Fruit fly (Drosophila melanogaster) whole organism, embryonic: ENCODE measurements around the gene CG3457.
A peak's percentile ranks its signal among the peaks of the same experiment; 100 is the strongest.

ENCODE experiments used
- ATbp ChIP-seq: fragments of 200-800 bp; sonication (Bioruptor generic); optimal IDR thresholded peaks from 2 replicates; lab custom pipeline; 2017; ENCODE audit warnings: missing biosample characterization, mild to moderate bottlenecking, missing genetic modification characterization, missing genetic modification reagents
- Adf1 ChIP-seq: fragments of 200-800 bp; sonication (Bioruptor generic); IDR thresholded peaks from 2 replicates; pipeline ENCODE4 v1.3.6; 2022; ENCODE audit warnings: missing biosample characterization, missing genetic modification characterization
- B-H2 ChIP-seq: fragments of 200-800 bp; sonication (Bioruptor generic); optimal IDR thresholded peaks from 2 replicates; lab custom pipeline; 2018; ENCODE audit warnings: missing biosample characterization, mild to moderate bottlenecking, missing genetic modification characterization
- CG10321 ChIP-seq: fragments of 200-800 bp; sonication (Bioruptor generic); IDR thresholded peaks from 2 replicates; pipeline ENCODE4 v1.3.6; 2022; ENCODE audit warnings: missing biosample characterization, missing genetic modification characterization
- CG10654 ChIP-seq: fragments of 200-800 bp; sonication (Bioruptor generic); optimal IDR thresholded peaks from 2 replicates; lab custom pipeline; 2016; ENCODE audit warnings: missing biosample characterization, missing genetic modification characterization
- CG11093 ChIP-seq: fragments of 200-800 bp; sonication (Bioruptor generic); IDR thresholded peaks from 3 replicates; pipeline ENCODE4 v1.3.6; 2022; ENCODE audit warnings: missing biosample characterization, missing genetic modification characterization
- CG11560 ChIP-seq: fragments of 200-800 bp; sonication (Bioruptor generic); IDR thresholded peaks from 3 replicates; pipeline ENCODE4 v1.3.6; 2022; ENCODE audit warnings: missing biosample characterization, missing genetic modification characterization
- CG11696 ChIP-seq: fragments of 200-800 bp; sonication (Bioruptor generic); IDR thresholded peaks from 2 replicates; pipeline ENCODE4 v1.3.6; 2022; ENCODE audit warnings: missing biosample characterization, missing genetic modification characterization
- CG1233 ChIP-seq: fragments of 200-800 bp; sonication (Bioruptor generic); optimal IDR thresholded peaks from 4 replicates; lab custom pipeline; 2018; ENCODE audit warnings: missing biosample characterization, mild to moderate bottlenecking, missing genetic modification characterization
- CG12391 ChIP-seq: fragments of 200-800 bp; sonication (Bioruptor generic); optimal IDR thresholded peaks from 3 replicates; lab custom pipeline; 2018; ENCODE audit warnings: missing biosample characterization, mild to moderate bottlenecking, missing genetic modification characterization, moderate library complexity
- CG12769 ChIP-seq: fragments of 200-800 bp; sonication (Bioruptor generic); optimal IDR thresholded peaks from 2 replicates; lab custom pipeline; 2019; ENCODE audit warnings: missing biosample characterization, mild to moderate bottlenecking, missing genetic modification characterization, moderate library complexity
- CG16815 ChIP-seq: fragments of 200-800 bp; sonication (Bioruptor generic); optimal IDR thresholded peaks from 3 replicates; lab custom pipeline; 2017; ENCODE audit warnings: missing biosample characterization, mild to moderate bottlenecking, missing genetic modification characterization
- CG16863 ChIP-seq: fragments of 200-800 bp; sonication (Bioruptor generic); optimal IDR thresholded peaks from 3 replicates; lab custom pipeline; 2016; ENCODE audit warnings: missing biosample characterization, missing genetic modification characterization
- CG2116 ChIP-seq: fragments of 200-800 bp; sonication (Bioruptor generic); optimal IDR thresholded peaks from 3 replicates; lab custom pipeline; 2018; ENCODE audit warnings: missing biosample characterization, mild to moderate bottlenecking, missing genetic modification characterization
- CG32767 ChIP-seq: fragments of 200-800 bp; sonication (Bioruptor generic); IDR thresholded peaks from 2 replicates; pipeline ENCODE4 v1.3.6; 2022; ENCODE audit warnings: missing biosample characterization, missing genetic modification characterization
- CG4360 ChIP-seq: fragments of 200-800 bp; sonication (Bioruptor generic); IDR thresholded peaks from 2 replicates; pipeline ENCODE4 v1.3.6; 2022; ENCODE audit warnings: missing biosample characterization, missing genetic modification characterization
- CG4424 ChIP-seq: fragments of 200-800 bp; sonication (Bioruptor generic); optimal IDR thresholded peaks from 3 replicates; lab custom pipeline; 2016; ENCODE audit warnings: missing biosample characterization, missing genetic modification characterization
- CG4730 ChIP-seq: fragments of 200-800 bp; sonication (Bioruptor generic); IDR thresholded peaks from 2 replicates; pipeline ENCODE4 v1.3.6; 2022; ENCODE audit warnings: missing biosample characterization, missing genetic modification characterization
- CG4820 ChIP-seq: fragments of 200-800 bp; sonication (Bioruptor generic); optimal IDR thresholded peaks from 3 replicates; lab custom pipeline; 2016; ENCODE audit warnings: missing biosample characterization, missing genetic modification characterization
- CG7372 ChIP-seq: fragments of 200-800 bp; sonication (Bioruptor generic); IDR thresholded peaks from 2 replicates; pipeline ENCODE4 v1.3.6; 2022; ENCODE audit warnings: missing biosample characterization, missing genetic modification characterization
- CG8281 ChIP-seq: fragments of 200-800 bp; sonication (Bioruptor generic); optimal IDR thresholded peaks from 2 replicates; lab custom pipeline; 2018; ENCODE audit warnings: missing biosample characterization, mild to moderate bottlenecking, missing genetic modification characterization, moderate library complexity
- CG9609 ChIP-seq: fragments of 200-800 bp; sonication (Bioruptor generic); optimal IDR thresholded peaks from 3 replicates; lab custom pipeline; 2016; ENCODE audit warnings: missing biosample characterization, missing genetic modification characterization
- Camta ChIP-seq: fragments of 200-800 bp; sonication (Bioruptor generic); optimal IDR thresholded peaks from 2 replicates; lab custom pipeline; 2016; ENCODE audit warnings: missing biosample characterization, missing genetic modification characterization
- Deaf1 ChIP-seq: fragments of 200-800 bp; optimal IDR thresholded peaks from 3 replicates; lab custom pipeline; 2019; ENCODE audit warnings: missing biosample characterization, mild to moderate bottlenecking, missing genetic modification characterization, moderate library complexity
- Dip2 ChIP-seq: fragments of 200-800 bp; sonication (Bioruptor generic); IDR thresholded peaks from 2 replicates; pipeline ENCODE4 v1.3.6; 2022; ENCODE audit warnings: missing biosample characterization, missing genetic modification characterization
- Doc3 ChIP-seq: fragments of 200-800 bp; sonication (Bioruptor generic); IDR thresholded peaks from 3 replicates; pipeline ENCODE4 v1.3.6; 2022; ENCODE audit warnings: missing biosample characterization, missing genetic modification characterization; ENCODE audit not compliant: partially characterized antibody
- Drgx ChIP-seq: fragments of 200-800 bp; sonication (Bioruptor generic); IDR thresholded peaks from 2 replicates; pipeline ENCODE4 v1.3.6; 2022; ENCODE audit warnings: missing biosample characterization, missing genetic modification characterization
- HLH4C ChIP-seq: fragments of 200-800 bp; sonication (Bioruptor generic); IDR thresholded peaks from 3 replicates; pipeline ENCODE4 v1.3.6; 2022; ENCODE audit warnings: missing biosample characterization, missing genetic modification characterization; ENCODE audit not compliant: partially characterized antibody
- Hr3 ChIP-seq: fragments of 200-800 bp; sonication (Bioruptor generic); optimal IDR thresholded peaks from 3 replicates; lab custom pipeline; 2016; ENCODE audit warnings: missing biosample characterization, missing genetic modification characterization
- Ravus ChIP-seq: fragments of 200-800 bp; sonication (Bioruptor generic); IDR thresholded peaks from 2 replicates; pipeline ENCODE4 v1.3.6; 2022; ENCODE audit warnings: missing biosample characterization, missing genetic modification characterization
- aop ChIP-seq: fragments of 200-800 bp; sonication (Bioruptor generic); IDR thresholded peaks from 2 replicates; pipeline ENCODE4 v1.3.6; 2022; ENCODE audit warnings: missing biosample characterization, missing genetic modification characterization
- bowl ChIP-seq: fragments of 200-800 bp; sonication (Bioruptor generic); IDR thresholded peaks from 2 replicates; pipeline ENCODE4 v1.3.6; 2022; ENCODE audit warnings: missing biosample characterization, missing genetic modification characterization
- btn ChIP-seq: fragments of 200-800 bp; sonication (Bioruptor generic); optimal IDR thresholded peaks from 2 replicates; lab custom pipeline; 2016; ENCODE audit warnings: missing biosample characterization, missing genetic modification characterization
- chinmo ChIP-seq: fragments of 200-800 bp; sonication (Bioruptor generic); IDR thresholded peaks from 4 replicates; pipeline ENCODE4 v1.3.6; 2022; ENCODE audit warnings: missing biosample characterization, missing genetic modification characterization; ENCODE audit not compliant: partially characterized antibody
- dmrt11E ChIP-seq: fragments of 200-800 bp; sonication (Bioruptor generic); optimal IDR thresholded peaks from 3 replicates; lab custom pipeline; 2018; ENCODE audit warnings: missing biosample characterization, mild to moderate bottlenecking, missing genetic modification characterization, moderate library complexity
- eyg ChIP-seq: fragments of 200-800 bp; sonication (Bioruptor generic); optimal IDR thresholded peaks from 3 replicates; lab custom pipeline; 2016; ENCODE audit warnings: missing biosample characterization, missing genetic modification characterization
- gfzf ChIP-seq: fragments of 200-800 bp; sonication (Bioruptor generic); optimal IDR thresholded peaks from 2 replicates; lab custom pipeline; 2016; ENCODE audit warnings: missing biosample characterization, mild to moderate bottlenecking, missing genetic modification characterization, moderate library complexity
- grn ChIP-seq: fragments of 200-800 bp; sonication (Bioruptor generic); optimal IDR thresholded peaks from 3 replicates; lab custom pipeline; 2017; ENCODE audit warnings: missing biosample characterization, missing genetic modification characterization
- hb ChIP-seq: fragments of 200-800 bp; sonication (Bioruptor generic); IDR thresholded peaks from 3 replicates; pipeline ENCODE4 v1.3.6; 2022; ENCODE audit warnings: missing biosample characterization, missing genetic modification characterization; ENCODE audit not compliant: partially characterized antibody
- inv ChIP-seq: fragments of 200-800 bp; sonication (Bioruptor generic); IDR thresholded peaks from 2 replicates; pipeline ENCODE4 v1.3.6; 2022; ENCODE audit warnings: missing biosample characterization, missing genetic modification characterization; ENCODE audit not compliant: partially characterized antibody
- kni ChIP-seq: fragments of 200-800 bp; sonication (Bioruptor generic); optimal IDR thresholded peaks from 3 replicates; lab custom pipeline; 2017; ENCODE audit warnings: mild to moderate bottlenecking, missing biosample characterization, missing genetic modification reagents, missing genetic modification characterization
- mam ChIP-seq: fragments of 200-800 bp; sonication (Bioruptor generic); optimal IDR thresholded peaks from 3 replicates; lab custom pipeline; 2016; ENCODE audit warnings: missing biosample characterization, missing genetic modification characterization
- pan ChIP-seq, 4 experiments: fragments of >200 bp in 3 of 4; fragments of 200-800 bp in 1 of 4; sonication (Bioruptor generic) in 1 of 4; optimal IDR thresholded peaks in 3 of 4; IDR thresholded peaks in 1 of 4; 2 replicates each; pipeline versions ENCODE4 v1.3.6 to Lab custom; 2017 to 2022; ENCODE audit warnings: missing biosample characterization in 2 of 4, missing genetic modification characterization in 2 of 4, mixed read lengths in 1 of 4
- row ChIP-seq: fragments of 200-800 bp; sonication (Bioruptor generic); IDR thresholded peaks from 3 replicates; pipeline ENCODE4 v1.3.6; 2022; ENCODE audit warnings: missing biosample characterization, missing genetic modification characterization
- salm ChIP-seq: fragments of 200-800 bp; sonication (Bioruptor generic); optimal IDR thresholded peaks from 2 replicates; lab custom pipeline; 2018; ENCODE audit warnings: missing biosample characterization, mild to moderate bottlenecking, missing genetic modification characterization
- tio ChIP-seq: fragments of 200-800 bp; sonication (Bioruptor generic); optimal IDR thresholded peaks from 2 replicates; lab custom pipeline; 2017; ENCODE audit warnings: missing biosample characterization, missing genetic modification characterization, inconsistent platforms
- tll ChIP-seq, 2 experiments: fragments of 200-800 bp in 1 of 2; fragments of >200 bp in 1 of 2; sonication (Bioruptor generic) in 1 of 2; optimal IDR thresholded peaks; 2 replicates each; lab custom pipeline; 2017 to 2019; ENCODE audit warnings: missing biosample characterization in 2 of 2, missing genetic modification characterization in 2 of 2, mild to moderate bottlenecking in 1 of 2, moderate library complexity in 1 of 2
- toy ChIP-seq: fragments of 200-800 bp; sonication (Bioruptor generic); IDR thresholded peaks from 2 replicates; pipeline ENCODE4 v1.3.6; 2022; ENCODE audit warnings: missing biosample characterization, missing genetic modification characterization
- vnd ChIP-seq: fragments of 200-800 bp; sonication (Bioruptor generic); IDR thresholded peaks from 3 replicates; pipeline ENCODE4 v1.3.6; 2022; ENCODE audit warnings: missing biosample characterization, missing genetic modification characterization; ENCODE audit not compliant: partially characterized antibody

Gene CG3457

DNA sequence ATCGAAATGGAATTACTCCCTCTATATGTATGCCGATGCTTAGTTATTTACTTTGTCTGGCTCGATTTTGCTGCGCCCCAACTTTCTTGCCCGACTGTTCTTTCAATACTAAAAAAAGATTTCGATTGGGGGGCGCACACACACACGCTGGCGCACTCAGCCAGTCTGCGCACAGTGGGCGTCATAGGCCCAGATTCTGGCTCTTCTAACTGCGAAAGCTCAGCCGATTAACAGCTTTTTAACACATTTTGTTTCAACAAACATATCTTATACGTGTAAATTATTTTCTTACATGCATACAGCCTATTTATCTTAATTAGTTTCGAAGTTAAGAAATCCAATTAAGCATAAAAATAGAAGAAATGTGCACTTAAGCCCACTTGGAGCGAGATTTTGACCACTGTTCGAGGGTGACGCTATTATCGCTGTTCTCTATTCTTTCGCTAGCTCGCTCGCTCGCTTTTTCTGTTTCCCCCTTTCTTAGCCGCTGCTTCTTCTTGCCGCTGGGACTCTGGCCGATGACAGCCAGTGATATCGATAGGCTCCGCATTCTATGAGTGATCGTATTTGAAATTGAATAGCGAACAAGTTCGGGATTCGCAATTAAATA lies 34.7 kb downstream of the CG3457 start, which contains the start of gene Vinc (continued):
- TF ChIP-seq CG10321 (GFP tag; lab: Robert Waterston, UW) (no peak), CG12769 (tag; lab: Kevin White, UChicago) (no peak), CG9609 (GFP tag; lab: Kevin White, UChicago) (peak; percentile 50), CG11093 (GFP tag; lab: Robert Waterston, UW) (peak; percentile 80), grn (GFP tag; lab: Kevin White, UChicago) (no peak), CG2116 (GFP tag; lab: Kevin White, UChicago) (peak; percentile 38), toy (GFP tag; lab: Robert Waterston, UW) (no peak; the same call in 1 of the 2 replicates), Hr3 (peak; percentile 62), HLH4C (GFP tag; lab: Robert Waterston, UW) (peak; percentile 60), CG11696 (GFP tag; lab: Robert Waterston, UW) (0 out of 2 replicates have a peak, but pooled peaks have one; percentile 16), hb (GFP tag; lab: Robert Waterston, UW) (no peak), ATbp (GFP tag; lab: Kevin White, UChicago) (peak; percentile 52), CG8281 (peak; percentile 77), Deaf1 (tag; lab: Kevin White, UChicago) (peak; percentile 79), pan (optimal IDR thresholded peaks at IDR 0.05; lab: Kevin White, UChicago) (no peak), pan (GFP tag; optimal IDR thresholded peaks at IDR 0.05 in 1 of 2, IDR thresholded peaks at IDR 0.05 in 1 of 2) (peak in 1 of 2 experiments; percentile 75), row (GFP tag; lab: Robert Waterston, UW) (peak; percentile 98), chinmo (GFP tag; lab: Robert Waterston, UW) (no peak), Adf1 (GFP tag; lab: Robert Waterston, UW) (peak; percentile 70), Doc3 (GFP tag; lab: Robert Waterston, UW) (no peak), CG16815 (peak; percentile 65), CG4730 (GFP tag; lab: Robert Waterston, UW) (peak; percentile 73), CG10654 (GFP tag; lab: Kevin White, UChicago) (peak; percentile 85), CG1233 (GFP tag; lab: Kevin White, UChicago) (peak; percentile 90), CG4424 (peak; percentile 89), Dip2 (GFP tag; lab: Robert Waterston, UW) (no peak), CG32767 (GFP tag; lab: Robert Waterston, UW) (peak; percentile 59; the same call in 1 of the 2 replicates), B-H2 (GFP tag; lab: Kevin White, UChicago) (peak; percentile 76), Camta (GFP tag; lab: Kevin White, UChicago) (peak; percentile 82), aop (GFP tag; lab: Robert Waterston, UW) (no peak), gfzf (GFP tag; lab: Kevin White, UChicago) (no peak), eyg (GFP tag; lab: Kevin White, UChicago) (peak; percentile 80), mam (GFP tag; lab: Kevin White, UChicago) (peak; percentile 93), inv (GFP tag; lab: Robert Waterston, UW) (no peak), tll (GFP tag; optimal IDR thresholded peaks at IDR 0.05; lab: Kevin White, UChicago) (no peak), vnd (GFP tag; lab: Robert Waterston, UW) (no peak), Drgx (GFP tag; lab: Robert Waterston, UW) (peak; percentile 93), bowl (GFP tag; lab: Robert Waterston, UW) (peak; percentile 41; the same call in 1 of the 2 replicates), CG4360 (GFP tag; lab: Robert Waterston, UW) (no peak), CG4820 (GFP tag; lab: Kevin White, UChicago) (peak; percentile 77), dmrt11E (tag; lab: Kevin White, UChicago) (peak; percentile 51), CG11560 (peak; percentile 64; the same call in 2 of the 3 replicates), CG7372 (GFP tag; lab: Robert Waterston, UW) (peak; percentile 79), btn (GFP tag; lab: Kevin White, UChicago) (peak; percentile 62), tio (GFP tag; lab: Kevin White, UChicago) (no peak), kni (GFP tag; lab: Kevin White, UChicago) (peak; percentile 90), CG16863 (GFP tag; lab: Kevin White, UChicago) (peak; percentile 59), salm (tag; lab: Kevin White, UChicago) (peak; percentile 48), CG12391 (tag; lab: Kevin White, UChicago) (peak; percentile 76), Ravus (peak; percentile 50)
